Fruit fly (Drosophila melanogaster): ENCODE results near the gene Sf3b3.

DNA sequence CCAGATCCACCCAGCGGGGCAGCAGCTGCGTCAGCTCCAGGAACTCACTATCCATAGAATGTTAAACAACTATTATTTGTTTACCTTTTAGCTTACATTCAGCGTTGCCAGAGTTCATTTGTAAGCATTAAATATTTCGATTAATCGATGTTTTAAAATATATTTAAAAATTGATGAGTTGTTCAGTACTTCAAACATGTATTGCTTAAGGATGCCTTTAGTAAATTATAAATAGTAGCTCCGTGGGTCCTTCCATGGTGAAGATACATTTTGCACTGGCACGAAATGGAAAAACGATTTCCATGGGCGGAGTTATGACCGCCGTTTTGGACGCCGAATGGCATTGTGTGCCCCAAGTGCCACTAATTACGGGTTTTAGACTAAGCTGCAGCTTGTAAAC lies 8.1 kb upstream of the Sf3b3 start, which contains the start of the genes JMJD5 and Gr61a:
- TF ChIP-seq Hr39 (GFP tag; optimal IDR thresholded peaks at IDR 0.05) (no peak), CG6276 (GFP tag; optimal IDR thresholded peaks at IDR 0.05) (no peak), CG8632 (GFP tag; optimal IDR thresholded peaks at IDR 0.05) (no peak), Blimp-1 (GFP tag; optimal IDR thresholded peaks at IDR 0.05) (no peak), eg (GFP tag; IDR thresholded peaks at IDR 0.05) (no peak), Gug (GFP tag; IDR thresholded peaks at IDR 0.05) (no peak), Sox102F (GFP tag; optimal IDR thresholded peaks at IDR 0.05) (no peak), fkh (GFP tag; optimal IDR thresholded peaks at IDR 0.05) (no peak), topi (GFP tag; optimal IDR thresholded peaks at IDR 0.05) (no peak)
